Fruit fly (Drosophila melanogaster): ENCODE measurements around the gene Muc68E.

The Muc68E gene

dm6 chr3L:11931619-11932018 is 41.2 kb downstream of the Muc68E start:
- no peak for TF ChIP-seq Dif (GFP tag; optimal IDR thresholded peaks at IDR 0.05; ENCODE audit: partially characterized antibody)

dm6 chr3L:11927287-11927743 is 45.5 kb downstream of the Muc68E start, which contains the start of gene byn:
byn (plus strand) TSS chr3L:11927693.
- no peak for TF ChIP-seq lola (GFP tag; optimal IDR thresholded peaks at IDR 0.05)
- TF ChIP-seq GATAd (GFP tag; optimal IDR thresholded peaks at IDR 0.05) = no peak
- TF ChIP-seq dl (GFP tag; optimal IDR thresholded peaks at IDR 0.05; ENCODE audit: insufficient read depth in 1 of 2, partially characterized antibody in 2 of 2) = no peak
- no peak for TF ChIP-seq Hnf4 (GFP tag; optimal IDR thresholded peaks at IDR 0.05)

- TF ChIP-seq Mio (GFP tag; optimal IDR thresholded peaks at IDR 0.05) (no peak), woc (GFP tag; optimal IDR thresholded peaks at IDR 0.05) (no peak)
These were observed 47.4 kb downstream of the Muc68E start for dm6 chr3L:11925382-11925781.

- no peak for TF ChIP-seq Myc (optimal IDR thresholded peaks at IDR 0.05)
- TF ChIP-seq br (GFP tag; optimal IDR thresholded peaks at IDR 0.05) = no peak
- no peak for TF ChIP-seq psq (GFP tag; optimal IDR thresholded peaks at IDR 0.05)
- no peak for TF ChIP-seq ey (GFP tag; optimal IDR thresholded peaks at IDR 0.05)
- TF ChIP-seq usp (GFP tag; optimal IDR thresholded peaks at IDR 0.05) = no peak
- TF ChIP-seq Abd-B (GFP tag; optimal IDR thresholded peaks at IDR 0.05) = no peak
- no peak for TF ChIP-seq N (GFP tag; optimal IDR thresholded peaks at IDR 0.05)
- no peak for TF ChIP-seq Vsx2 (GFP tag; optimal IDR thresholded peaks at IDR 0.05; ENCODE audit: partially characterized antibody)
- TF ChIP-seq tai (GFP tag; optimal IDR thresholded peaks at IDR 0.05) = no peak
- no peak for TF ChIP-seq dmrt93B (GFP tag; optimal IDR thresholded peaks at IDR 0.05)
- TF ChIP-seq fru (GFP tag; optimal IDR thresholded peaks at IDR 0.05) = no peak
- TF ChIP-seq Sp1 (GFP tag; optimal IDR thresholded peaks at IDR 0.05) = no peak
- TF ChIP-seq lola (GFP tag; optimal IDR thresholded peaks at IDR 0.05) = no peak
- TF ChIP-seq brk (GFP tag; optimal IDR thresholded peaks at IDR 0.05) = no peak
- no peak for TF ChIP-seq CG9705 (GFP tag; optimal IDR thresholded peaks at IDR 0.05)
- TF ChIP-seq woc (GFP tag; optimal IDR thresholded peaks at IDR 0.05) = no peak
- TF ChIP-seq OdsH (GFP tag; optimal IDR thresholded peaks at IDR 0.05) = no peak
- no peak for TF ChIP-seq Hr78 (GFP tag; optimal IDR thresholded peaks at IDR 0.05)
- TF ChIP-seq CrebA (GFP tag; optimal IDR thresholded peaks at IDR 0.05; ENCODE audit: borderline replicate concordance) = no peak
These were observed 48.1 kb downstream of the Muc68E start, which contains the start of gene SdhAL for dm6 chr3L:11924657-11925056. SdhAL (minus strand) TSS chr3L:11924757.

dm6 chr3L:11921213-11921612 is 51.6 kb downstream of the Muc68E start, which contains the start of gene CG11588:
CG11588 (plus strand) TSS chr3L:11921513.
- TF ChIP-seq h (GFP tag; optimal IDR thresholded peaks at IDR 0.05) (no peak), brk (GFP tag; optimal IDR thresholded peaks at IDR 0.05) (no peak), jim (GFP tag; optimal IDR thresholded peaks at IDR 0.05) (no peak), foxo (GFP tag; optimal IDR thresholded peaks at IDR 0.05) (no peak)

dm6 chr3L:11918217-11918616 is 54.6 kb downstream of the Muc68E start:
- TF ChIP-seq psq (GFP tag; optimal IDR thresholded peaks at IDR 0.05) = no peak
- no peak for TF ChIP-seq HLH106 (tag; optimal IDR thresholded peaks at IDR 0.05)
- TF ChIP-seq Dfd (GFP tag; optimal IDR thresholded peaks at IDR 0.05) = no peak
- peak; percentile 84 for TF ChIP-seq Myc (optimal IDR thresholded peaks at IDR 0.05)
- TF ChIP-seq Vsx2 (GFP tag; optimal IDR thresholded peaks at IDR 0.05; ENCODE audit: partially characterized antibody) = peak; percentile 70
- TF ChIP-seq CG9705 (GFP tag; optimal IDR thresholded peaks at IDR 0.05) = no peak
- TF ChIP-seq N (GFP tag; optimal IDR thresholded peaks at IDR 0.05) = peak; percentile 47
- TF ChIP-seq Jra (GFP tag; optimal IDR thresholded peaks at IDR 0.05) = no peak
- TF ChIP-seq br (GFP tag; optimal IDR thresholded peaks at IDR 0.05) = no peak
- no peak for TF ChIP-seq Rel (GFP tag; optimal IDR thresholded peaks at IDR 0.05)
- no peak for TF ChIP-seq Rel (tag; optimal IDR thresholded peaks at IDR 0.05)
- TF ChIP-seq Dif (GFP tag; optimal IDR thresholded peaks at IDR 0.05; ENCODE audit: partially characterized antibody) = peak; percentile 21
- no peak for TF ChIP-seq sage (GFP tag; optimal IDR thresholded peaks at IDR 0.05)
- TF ChIP-seq sv (GFP tag; optimal IDR thresholded peaks at IDR 0.05) = no peak
- peak; percentile 35 for TF ChIP-seq lola (GFP tag; optimal IDR thresholded peaks at IDR 0.05)
- TF ChIP-seq brk (GFP tag; optimal IDR thresholded peaks at IDR 0.05) = no peak
- TF ChIP-seq Mio (GFP tag; optimal IDR thresholded peaks at IDR 0.05) = no peak
- no peak for TF ChIP-seq woc (GFP tag; optimal IDR thresholded peaks at IDR 0.05)
- no peak for TF ChIP-seq Sp1 (GFP tag; optimal IDR thresholded peaks at IDR 0.05)
- TF ChIP-seq jim (GFP tag; optimal IDR thresholded peaks at IDR 0.05) = no peak

All from whole organism, wandering third instar larva.